Fruit fly (Drosophila melanogaster): ENCODE data around the gene CG32152.

Gene CG32152

DNA sequence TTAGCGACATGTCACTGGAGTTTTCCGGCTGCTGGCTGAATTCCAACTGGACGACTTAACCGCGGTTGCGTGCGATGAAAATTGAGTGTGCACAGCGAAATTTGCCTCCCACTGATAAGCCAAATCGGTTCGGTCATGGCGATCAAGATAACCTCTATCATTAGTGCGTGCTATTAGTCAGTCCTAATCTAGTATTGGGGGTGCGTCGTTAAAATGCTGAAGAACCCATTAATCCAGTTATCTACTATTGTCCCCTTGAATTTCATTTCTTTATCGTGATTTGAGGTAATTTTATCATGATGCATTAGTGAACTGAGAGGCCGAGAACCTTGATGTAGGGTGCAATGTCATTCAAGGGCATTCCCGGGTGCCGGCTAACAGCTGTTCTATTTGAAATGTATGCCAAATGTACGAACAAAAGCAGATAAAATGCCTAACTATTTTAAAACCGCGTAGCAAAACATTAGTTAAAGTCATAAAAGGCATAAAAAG, 15.3 kb downstream of the CG32152 start, which contains the start of gene Pgm1 (continued):
- TF ChIP-seq ac (GFP tag; optimal IDR thresholded peaks at IDR 0.05) (peak; percentile 69), CG42726 (GFP tag; IDR thresholded peaks at IDR 0.05; ENCODE audit: partially characterized antibody) (peak; percentile 42; the same call in 1 of the 2 replicates), CG2116 (GFP tag; optimal IDR thresholded peaks at IDR 0.05) (no peak), D19B (GFP tag; optimal IDR thresholded peaks at IDR 0.05) (peak; percentile 74), emc (GFP tag; optimal IDR thresholded peaks at IDR 0.05) (peak; percentile 61), CG1603 (tag; optimal IDR thresholded peaks at IDR 0.05) (peak; percentile 95), caup (GFP tag; optimal IDR thresholded peaks at IDR 0.05; ENCODE audit: severe bottlenecking) (no peak), sna (GFP tag; IDR thresholded peaks at IDR 0.05; ENCODE audit: partially characterized antibody) (0 out of 2 replicates have a peak, but pooled peaks have one; percentile 40), Chrac-16 (GFP tag; optimal IDR thresholded peaks at IDR 0.05) (peak; percentile 81), HHEX (GFP tag; optimal IDR thresholded peaks at IDR 0.05) (peak; percentile 84), slou (GFP tag; optimal IDR thresholded peaks at IDR 0.05) (peak; percentile 48), Mrtf (GFP tag; IDR thresholded peaks at IDR 0.05) (peak; percentile 78; the same call in 2 of the 3 replicates), otp (GFP tag; IDR thresholded peaks at IDR 0.05) (peak; percentile 68; the same call in 2 of the 3 replicates), CG12219 (GFP tag; optimal IDR thresholded peaks at IDR 0.05) (peak; percentile 84), jing (GFP tag; optimal IDR thresholded peaks at IDR 0.05) (no peak), CG7987 (GFP tag; optimal IDR thresholded peaks at IDR 0.05) (peak; percentile 72), CG12104 (GFP tag; optimal IDR thresholded peaks at IDR 0.05) (peak; percentile 22), Hr78 (GFP tag; optimal IDR thresholded peaks at IDR 0.05) (peak in 1 of 2 experiments; percentile 80), CG10543 (GFP tag; optimal IDR thresholded peaks at IDR 0.05) (peak; percentile 79), Side (GFP tag; optimal IDR thresholded peaks at IDR 0.05) (peak; percentile 94), CG32772 (GFP tag; IDR thresholded peaks at IDR 0.05) (peak; percentile 63), ewg (GFP tag; optimal IDR thresholded peaks at IDR 0.05) (peak; percentile 44), Hsf (GFP tag; optimal IDR thresholded peaks at IDR 0.05) (peak; percentile 90), gem (tag; optimal IDR thresholded peaks at IDR 0.05) (no peak), dimm (GFP tag; IDR thresholded peaks at IDR 0.05) (no peak), en (GFP tag; optimal IDR thresholded peaks at IDR 0.05) (peak; percentile 76), PHDP (tag; optimal IDR thresholded peaks at IDR 0.05) (peak; percentile 86), CG8478 (optimal IDR thresholded peaks at IDR 0.05) (no peak), cato (GFP tag; optimal IDR thresholded peaks at IDR 0.05; ENCODE audit: borderline replicate concordance) (peak; percentile 52), cad (GFP tag; optimal IDR thresholded peaks at IDR 0.05) (no peak), stc (GFP tag; IDR thresholded peaks at IDR 0.05) (peak; percentile 72), Pdp1 (GFP tag; optimal IDR thresholded peaks at IDR 0.05) (peak; percentile 85 to 87), pita (GFP tag; optimal IDR thresholded peaks at IDR 0.05) (no peak), crp (GFP tag; optimal IDR thresholded peaks at IDR 0.05) (peak in 1 of 2 experiments; percentile 63), sd (tag; optimal IDR thresholded peaks at IDR 0.05) (no peak), CG6683 (GFP tag; optimal IDR thresholded peaks at IDR 0.05) (peak; percentile 40), ase (GFP tag; IDR thresholded peaks at IDR 0.05) (peak; percentile 28; the same call in 1 of the 3 replicates), CG6254 (GFP tag; optimal IDR thresholded peaks at IDR 0.05) (peak; percentile 45), ab (GFP tag; optimal IDR thresholded peaks at IDR 0.05) (peak; percentile 79), CG8359 (GFP tag; optimal IDR thresholded peaks at IDR 0.05; ENCODE audit: borderline replicate concordance) (peak; percentile 37), Lhr (GFP tag; optimal IDR thresholded peaks at IDR 0.05) (no peak), maf-S (GFP tag; optimal IDR thresholded peaks at IDR 0.05) (peak; percentile 88), mld (GFP tag; IDR thresholded peaks at IDR 0.05; ENCODE audit: partially characterized antibody) (no peak), sens (GFP tag) (peak; percentile 99), ranshi (GFP tag; IDR thresholded peaks at IDR 0.05) (peak; percentile 66; the same call in 1 of the 2 replicates), bigmax (GFP tag; optimal IDR thresholded peaks at IDR 0.05) (no peak), Drgx (GFP tag; IDR thresholded peaks at IDR 0.05) (peak; percentile 82), CG31224 (GFP tag; IDR thresholded peaks at IDR 0.05) (peak; percentile 67), onecut (GFP tag; IDR thresholded peaks at IDR 0.05) (peak; percentile 57; the same call in 1 of the 2 replicates)
